Fruit fly (Drosophila melanogaster) S2 (cell line): Measurements from ENCODE around the gene CG33203.

Experiments used
- CG8478 ChIP-seq: fragments of >200 bp; optimal IDR thresholded peaks from 2 replicates; lab custom pipeline; 2018
- CTCF ChIP-seq, 2 experiments: fragments of >200 bp; optimal IDR thresholded peaks; 2 replicates each; lab custom pipeline; 2018

CG33203 gene

dm6 chr3R:28887559-28888432 lies at the start of gene CG33203, which contains the start of gene Doa:
CG33203 (minus strand) TSS chr3R:28887709.
Doa (plus strand) TSS chr3R:28888073.
- TF ChIP-seq CG8478 (lab: Kevin White, UChicago): no peak
- TF ChIP-seq CTCF (optimal IDR thresholded peaks at IDR 0.05; lab: Kevin White, UChicago): peak; percentile 38 to 43

- TF ChIP-seq CG8478 (lab: Kevin White, UChicago): no peak
These were observed 35.2 kb upstream of the CG33203 start, which contains the start of gene CG11828 for dm6 chr3R:28922744-28923143. CG11828 (plus strand) TSS chr3R:28923044.

- TF ChIP-seq CG8478 (lab: Kevin White, UChicago) (no peak), CTCF (optimal IDR thresholded peaks at IDR 0.05; lab: Kevin White, UChicago) (no peak)
These were observed 26.6 kb upstream of the CG33203 start for dm6 chr3R:28913890-28914750.

- no peak for TF ChIP-seq CG8478 (lab: Kevin White, UChicago)
- TF ChIP-seq CTCF (optimal IDR thresholded peaks at IDR 0.05; lab: Kevin White, UChicago): no peak
These were observed 25.5 kb upstream of the CG33203 start for dm6 chr3R:28913039-28913438.

- TF ChIP-seq CG8478 (lab: Kevin White, UChicago) (no peak), CTCF (optimal IDR thresholded peaks at IDR 0.05; lab: Kevin White, UChicago) (no peak)
These were observed 24.2 kb upstream of the CG33203 start for dm6 chr3R:28911758-28912157.

dm6 chr3R:28904816-28905435 lies 17.4 kb upstream of the CG33203 start:
- TF ChIP-seq CTCF (optimal IDR thresholded peaks at IDR 0.05; lab: Kevin White, UChicago) (no peak), CG8478 (lab: Kevin White, UChicago) (no peak)

- no peak for TF ChIP-seq CG8478 (lab: Kevin White, UChicago)
- TF ChIP-seq CTCF (optimal IDR thresholded peaks at IDR 0.05; lab: Kevin White, UChicago): no peak
These were observed 16.7 kb upstream of the CG33203 start for dm6 chr3R:28904174-28904573.

- TF ChIP-seq CG8478 (lab: Kevin White, UChicago) (no peak), CTCF (optimal IDR thresholded peaks at IDR 0.05; lab: Kevin White, UChicago) (no peak)
These were observed 15.9 kb upstream of the CG33203 start for dm6 chr3R:28903392-28903791.

dm6 chr3R:28901468-28902163 lies 14.1 kb upstream of the CG33203 start:
- TF ChIP-seq CTCF (optimal IDR thresholded peaks at IDR 0.05; lab: Kevin White, UChicago) (no peak), CG8478 (lab: Kevin White, UChicago) (no peak)

- TF ChIP-seq CTCF (optimal IDR thresholded peaks at IDR 0.05; lab: Kevin White, UChicago) (no peak), CG8478 (lab: Kevin White, UChicago) (no peak)
These were observed 11.5 kb upstream of the CG33203 start for dm6 chr3R:28898921-28899545.

- TF ChIP-seq CG8478 (lab: Kevin White, UChicago) (no peak), CTCF (optimal IDR thresholded peaks at IDR 0.05; lab: Kevin White, UChicago) (no peak)
These were observed 10.4 kb upstream of the CG33203 start for dm6 chr3R:28897891-28898290.

dm6 chr3R:28895014-28895413 lies 7.5 kb upstream of the CG33203 start:
- TF ChIP-seq CG8478 (lab: Kevin White, UChicago): no peak
- TF ChIP-seq CTCF (optimal IDR thresholded peaks at IDR 0.05; lab: Kevin White, UChicago): no peak

dm6 chr3R:28891513-28892097 lies 4.1 kb upstream of the CG33203 start:
- TF ChIP-seq CG8478 (lab: Kevin White, UChicago) (no peak), CTCF (optimal IDR thresholded peaks at IDR 0.05; lab: Kevin White, UChicago) (no peak)
